Fruit fly (Drosophila melanogaster) whole organism, embryonic: ENCODE results near the gene mu2.

Experiments
- Abd-B ChIP-seq: fragments of 200-800 bp; sonication (Bioruptor generic); optimal IDR thresholded peaks from 2 replicates; lab custom pipeline; 2018; ENCODE audit warnings: missing biosample characterization, mild to moderate bottlenecking, missing genetic modification characterization, moderate library complexity
- B-H1 ChIP-seq: fragments of 200-800 bp; sonication (Bioruptor generic); IDR thresholded peaks from 3 replicates; pipeline ENCODE4 v1.3.6; 2022; ENCODE audit warnings: missing biosample characterization, missing genetic modification characterization
- CG12155 ChIP-seq: fragments of 200-800 bp; sonication (Bioruptor generic); optimal IDR thresholded peaks from 3 replicates; lab custom pipeline; 2016; ENCODE audit warnings: missing biosample characterization, missing genetic modification characterization
- CG12299 ChIP-seq: fragments of 200-800 bp; sonication (Bioruptor generic); optimal IDR thresholded peaks from 2 replicates; lab custom pipeline; 2018; ENCODE audit warnings: missing biosample characterization, mild to moderate bottlenecking, missing genetic modification characterization
- CG1233 ChIP-seq: fragments of 200-800 bp; sonication (Bioruptor generic); optimal IDR thresholded peaks from 4 replicates; lab custom pipeline; 2018; ENCODE audit warnings: missing biosample characterization, mild to moderate bottlenecking, missing genetic modification characterization
- CG13287 ChIP-seq: fragments of 200-800 bp; sonication (Bioruptor generic); IDR thresholded peaks from 2 replicates; pipeline ENCODE4 v1.3.6; 2022; ENCODE audit warnings: missing biosample characterization, missing genetic modification characterization; ENCODE audit not compliant: partially characterized antibody
- CG14050 ChIP-seq: fragments of 200-800 bp; sonication (Bioruptor generic); IDR thresholded peaks from 3 replicates; pipeline ENCODE4 v1.3.6; 2022; ENCODE audit warnings: missing biosample characterization, missing genetic modification characterization
- CG16863 ChIP-seq: fragments of 200-800 bp; sonication (Bioruptor generic); optimal IDR thresholded peaks from 3 replicates; lab custom pipeline; 2016; ENCODE audit warnings: missing biosample characterization, missing genetic modification characterization
- CG18011 ChIP-seq: fragments of 200-800 bp; sonication (Bioruptor generic); optimal IDR thresholded peaks from 2 replicates; lab custom pipeline; 2017; ENCODE audit warnings: missing biosample characterization, missing genetic modification characterization, mild to moderate bottlenecking, moderate library complexity, missing genotype
- CG30403 ChIP-seq: fragments of 200-800 bp; sonication (Bioruptor generic); optimal IDR thresholded peaks from 3 replicates; lab custom pipeline; 2016; ENCODE audit warnings: missing biosample characterization, missing genetic modification characterization
- CG3065 ChIP-seq: fragments of 200-800 bp; sonication (Bioruptor generic); optimal IDR thresholded peaks from 2 replicates; lab custom pipeline; 2016; ENCODE audit warnings: missing biosample characterization, missing genetic modification characterization
- CG32767 ChIP-seq: fragments of 200-800 bp; sonication (Bioruptor generic); IDR thresholded peaks from 2 replicates; pipeline ENCODE4 v1.3.6; 2022; ENCODE audit warnings: missing biosample characterization, missing genetic modification characterization
- CG3847 ChIP-seq: fragments of 200-800 bp; sonication (Bioruptor generic); IDR thresholded peaks from 2 replicates; pipeline ENCODE4 v1.3.6; 2022; ENCODE audit warnings: missing biosample characterization, missing genetic modification characterization
- CG3995 ChIP-seq: fragments of 200-800 bp; sonication (Bioruptor generic); optimal IDR thresholded peaks from 3 replicates; lab custom pipeline; 2016; ENCODE audit warnings: missing biosample characterization, missing genetic modification characterization
- CG5245 ChIP-seq: fragments of 200-800 bp; sonication (Bioruptor generic); optimal IDR thresholded peaks from 3 replicates; lab custom pipeline; 2016; ENCODE audit warnings: missing biosample characterization, missing genetic modification characterization
- CG5953 ChIP-seq: fragments of 200-800 bp; sonication (Bioruptor generic); IDR thresholded peaks from 2 replicates; pipeline ENCODE4 v1.3.6; 2022; ENCODE audit warnings: missing biosample characterization, missing genetic modification characterization
- CG7839 ChIP-seq: fragments of 200-800 bp; sonication (Bioruptor generic); optimal IDR thresholded peaks from 3 replicates; lab custom pipeline; 2018; ENCODE audit warnings: missing biosample characterization, mild to moderate bottlenecking, missing genetic modification characterization, moderate library complexity
- CG8765 ChIP-seq: fragments of 200-800 bp; sonication (Bioruptor generic); IDR thresholded peaks from 2 replicates; pipeline ENCODE4 v1.3.6; 2022; ENCODE audit warnings: missing biosample characterization, missing genetic modification characterization
- D ChIP-seq, 2 experiments: fragments of 200-800 bp in 1 of 2; fragments of >200 bp in 1 of 2; sonication (Bioruptor generic) in 1 of 2; optimal IDR thresholded peaks; 2 replicates in 1 of 2; 3 replicates in 1 of 2; lab custom pipeline; 2017; ENCODE audit warnings: mild to moderate bottlenecking in 1 of 2, missing biosample characterization in 1 of 2, missing genetic modification characterization in 1 of 2, missing genetic modification reagents in 1 of 2
- Dll ChIP-seq: fragments of 200-800 bp; sonication (Bioruptor generic); IDR thresholded peaks from 4 replicates; pipeline ENCODE4 v1.3.6; 2022; ENCODE audit warnings: missing biosample characterization, missing genetic modification characterization; ENCODE audit not compliant: partially characterized antibody
- HHEX ChIP-seq: fragments of 200-800 bp; sonication (Bioruptor generic); optimal IDR thresholded peaks from 3 replicates; lab custom pipeline; 2017; ENCODE audit warnings: missing biosample characterization, mild to moderate bottlenecking, missing genetic modification characterization, missing genetic modification reagents
- HLH3B ChIP-seq: fragments of 200-800 bp; sonication (Bioruptor generic); IDR thresholded peaks from 2 replicates; pipeline ENCODE4 v1.3.6; 2022; ENCODE audit warnings: missing biosample characterization, missing genetic modification characterization
- Lim3 ChIP-seq: fragments of 200-800 bp; sonication (Bioruptor generic); IDR thresholded peaks from 2 replicates; pipeline ENCODE4 v1.3.6; 2022; ENCODE audit warnings: missing biosample characterization, missing genetic modification characterization
- PHDP ChIP-seq: fragments of 200-800 bp; sonication (Bioruptor generic); optimal IDR thresholded peaks from 3 replicates; lab custom pipeline; 2018; ENCODE audit warnings: missing biosample characterization, mild to moderate bottlenecking, missing genetic modification characterization, moderate library complexity
- Pdp1 ChIP-seq, 2 experiments: fragments of 200-800 bp; sonication (Bioruptor generic); optimal IDR thresholded peaks; 3 replicates each; lab custom pipeline; 2016; ENCODE audit warnings: missing biosample characterization in 2 of 2, missing genetic modification characterization in 2 of 2, mild to moderate bottlenecking in 1 of 2, moderate library complexity in 1 of 2
- Sin3A ChIP-seq: fragments of >200 bp; optimal IDR thresholded peaks from 2 replicates; lab custom pipeline; 2018
- Spps ChIP-seq: fragments of 200-800 bp; sonication (Bioruptor generic); optimal IDR thresholded peaks from 2 replicates; lab custom pipeline; 2018; ENCODE audit warnings: missing biosample characterization, mild to moderate bottlenecking, missing genetic modification characterization
- TFAM ChIP-seq: fragments of 200-800 bp; sonication (Bioruptor generic); optimal IDR thresholded peaks from 2 replicates; lab custom pipeline; 2017; ENCODE audit warnings: missing biosample characterization, missing genetic modification characterization, inconsistent platforms
- Tbp ChIP-seq: fragments of >200 bp; optimal IDR thresholded peaks from 2 replicates; lab custom pipeline; 2018; ENCODE audit warnings: missing biosample characterization, missing genetic modification characterization
- YL-1 ChIP-seq: fragments of 200-800 bp; sonication (Bioruptor generic); optimal IDR thresholded peaks from 3 replicates; lab custom pipeline; 2017; ENCODE audit warnings: missing biosample characterization, mild to moderate bottlenecking, missing genetic modification characterization
- ac ChIP-seq: fragments of 200-800 bp; sonication (Bioruptor generic); optimal IDR thresholded peaks from 3 replicates; lab custom pipeline; 2017; ENCODE audit warnings: missing biosample characterization, mild to moderate bottlenecking, missing genetic modification characterization
- aop ChIP-seq: fragments of 200-800 bp; sonication (Bioruptor generic); IDR thresholded peaks from 2 replicates; pipeline ENCODE4 v1.3.6; 2022; ENCODE audit warnings: missing biosample characterization, missing genetic modification characterization
- ara ChIP-seq: fragments of 200-800 bp; sonication (Bioruptor generic); IDR thresholded peaks from 2 replicates; pipeline ENCODE4 v1.3.6; 2022; ENCODE audit warnings: missing biosample characterization, missing genetic modification characterization
- ash1 ChIP-seq: fragments of 200-800 bp; sonication (Bioruptor generic); optimal IDR thresholded peaks from 2 replicates; lab custom pipeline; 2018; ENCODE audit warnings: missing biosample characterization, mild to moderate bottlenecking, missing genetic modification characterization
- br ChIP-seq: fragments of >200 bp; optimal IDR thresholded peaks from 2 replicates; lab custom pipeline; 2017
- en ChIP-seq: fragments of 200-800 bp; sonication (Bioruptor generic); optimal IDR thresholded peaks from 2 replicates; lab custom pipeline; 2016; ENCODE audit warnings: missing biosample characterization, missing genetic modification characterization
- fd102C ChIP-seq: fragments of 200-800 bp; sonication (Bioruptor generic); optimal IDR thresholded peaks from 2 replicates; lab custom pipeline; 2018; ENCODE audit warnings: missing biosample characterization, mild to moderate bottlenecking, missing genetic modification characterization, moderate library complexity
- fu2 ChIP-seq: fragments of 200-800 bp; sonication (Bioruptor generic); optimal IDR thresholded peaks from 2 replicates; lab custom pipeline; 2016; ENCODE audit warnings: missing biosample characterization, missing genetic modification characterization
- gfzf ChIP-seq: fragments of 200-800 bp; sonication (Bioruptor generic); optimal IDR thresholded peaks from 2 replicates; lab custom pipeline; 2016; ENCODE audit warnings: missing biosample characterization, mild to moderate bottlenecking, missing genetic modification characterization, moderate library complexity
- gro ChIP-seq: fragments of 200-800 bp; sonication (Bioruptor generic); optimal IDR thresholded peaks from 2 replicates; lab custom pipeline; 2016; ENCODE audit warnings: missing biosample characterization, missing genetic modification characterization
- jumu ChIP-seq: fragments of 200-800 bp; sonication (Bioruptor generic); optimal IDR thresholded peaks from 3 replicates; lab custom pipeline; 2016; ENCODE audit warnings: missing biosample characterization, missing genetic modification characterization
- mirr ChIP-seq: fragments of 200-800 bp; sonication (Bioruptor generic); optimal IDR thresholded peaks from 3 replicates; lab custom pipeline; 2018; ENCODE audit warnings: missing biosample characterization, mild to moderate bottlenecking, missing genetic modification characterization
- oc ChIP-seq: fragments of 200-800 bp; sonication (Bioruptor generic); optimal IDR thresholded peaks from 2 replicates; lab custom pipeline; 2018; ENCODE audit warnings: missing biosample characterization, mild to moderate bottlenecking, missing genetic modification characterization, moderate library complexity
- psq ChIP-seq: fragments of 200-800 bp; sonication (Bioruptor generic); optimal IDR thresholded peaks from 2 replicates; lab custom pipeline; 2017; ENCODE audit warnings: missing biosample characterization, missing genetic modification characterization
- sc ChIP-seq, 3 experiments: fragments of >200 bp in 2 of 3; fragments of 200-800 bp in 1 of 3; sonication (Bioruptor generic) in 1 of 3; optimal IDR thresholded peaks; 2 replicates in 2 of 3; 3 replicates in 1 of 3; lab custom pipeline; 2017; ENCODE audit warnings: mild to moderate bottlenecking in 1 of 3, missing biosample characterization in 1 of 3, missing genetic modification characterization in 1 of 3, missing genetic modification reagents in 1 of 3
- sd ChIP-seq: fragments of 200-800 bp; sonication (Bioruptor generic); optimal IDR thresholded peaks from 3 replicates; lab custom pipeline; 2018; ENCODE audit warnings: missing biosample characterization, mild to moderate bottlenecking, missing genetic modification characterization, moderate library complexity
- sisA ChIP-seq: fragments of 200-800 bp; sonication (Bioruptor generic); IDR thresholded peaks from 2 replicates; pipeline ENCODE4 v1.3.6; 2022; ENCODE audit warnings: missing biosample characterization, missing genetic modification characterization
- slbo ChIP-seq: fragments of 200-800 bp; sonication (Bioruptor generic); IDR thresholded peaks from 2 replicates; pipeline ENCODE4 v1.3.6; 2022; ENCODE audit warnings: missing biosample characterization, missing genetic modification characterization
- slp2 ChIP-seq: fragments of 200-800 bp; sonication (Bioruptor generic); optimal IDR thresholded peaks from 2 replicates; lab custom pipeline; 2016; ENCODE audit warnings: missing biosample characterization, missing genetic modification characterization
- unpg ChIP-seq: fragments of 200-800 bp; sonication (Bioruptor generic); optimal IDR thresholded peaks from 3 replicates; lab custom pipeline; 2018; ENCODE audit warnings: missing biosample characterization, mild to moderate bottlenecking, missing genetic modification characterization, moderate library complexity
- wor ChIP-seq: fragments of 200-800 bp; sonication (Bioruptor generic); IDR thresholded peaks from 2 replicates; pipeline ENCODE4 v1.3.6; 2022; ENCODE audit warnings: missing biosample characterization, missing genetic modification characterization

Gene mu2

dm6 chr3L:1940843-1941418 is 6.3 kb downstream of the mu2 start, which contains the start of gene Mfap1 (continued):
- TF ChIP-seq gro (GFP tag; lab: Kevin White, UChicago): peak; percentile 5
- 0 out of 2 replicates have a peak, but pooled peaks have one; percentile 20 for TF ChIP-seq HLH3B (GFP tag; lab: Robert Waterston, UW)
- no peak for TF ChIP-seq Abd-B
- no peak for TF ChIP-seq en (GFP tag; lab: Kevin White, UChicago)
- no peak for TF ChIP-seq slp2 (GFP tag; lab: Kevin White, UChicago)
- TF ChIP-seq ara: no peak
- no peak for TF ChIP-seq CG12155 (GFP tag; lab: Kevin White, UChicago)
- no peak for TF ChIP-seq br (lab: Kevin White, UChicago)
- TF ChIP-seq Dll (GFP tag; lab: Robert Waterston, UW): peak; percentile 82
- no peak for TF ChIP-seq unpg (GFP tag; lab: Kevin White, UChicago)
- no peak for TF ChIP-seq TFAM (GFP tag; lab: Kevin White, UChicago)
- TF ChIP-seq CG5953 (GFP tag; lab: Robert Waterston, UW): no peak
- TF ChIP-seq CG18011 (GFP tag; lab: Kevin White, UChicago): no peak
- TF ChIP-seq Spps (tag; lab: Kevin White, UChicago): no peak
- no peak for TF ChIP-seq aop (GFP tag; lab: Robert Waterston, UW)
- no peak for TF ChIP-seq wor (GFP tag; lab: Robert Waterston, UW)
- no peak for TF ChIP-seq CG30403 (GFP tag; lab: Kevin White, UChicago)
- no peak for TF ChIP-seq CG3995
- TF ChIP-seq oc: no peak
- peak; percentile 11 for TF ChIP-seq Sin3A (lab: Kevin White, UChicago)
- TF ChIP-seq Lim3 (GFP tag; lab: Robert Waterston, UW): no peak
- no peak for TF ChIP-seq CG32767
- TF ChIP-seq sisA (GFP tag; lab: Robert Waterston, UW): no peak
- peak; percentile 33 for TF ChIP-seq YL-1 (GFP tag; lab: Kevin White, UChicago)
- TF ChIP-seq B-H1 (GFP tag; lab: Robert Waterston, UW): no peak
- no peak for TF ChIP-seq mirr
- no peak for TF ChIP-seq sd (tag; lab: Kevin White, UChicago)
- TF ChIP-seq CG12299 (tag; lab: Kevin White, UChicago): no peak
- no peak for TF ChIP-seq sc (optimal IDR thresholded peaks at IDR 0.05; lab: Kevin White, UChicago)
- TF ChIP-seq sc (GFP tag; optimal IDR thresholded peaks at IDR 0.05; lab: Kevin White, UChicago): no peak
- no peak for TF ChIP-seq CG7839 (tag; lab: Kevin White, UChicago)
- TF ChIP-seq jumu (GFP tag; lab: Kevin White, UChicago): no peak
- no peak for TF ChIP-seq ash1
- peak; percentile 85 for TF ChIP-seq CG13287
- TF ChIP-seq CG3847 (GFP tag; lab: Robert Waterston, UW): peak; percentile 24; the same call in 1 of the 2 replicates
- no peak for TF ChIP-seq CG1233 (GFP tag; lab: Kevin White, UChicago)
- no peak for TF ChIP-seq Pdp1 (GFP tag; optimal IDR thresholded peaks at IDR 0.05; lab: Kevin White, UChicago)
- no peak for TF ChIP-seq fd102C (GFP tag; lab: Kevin White, UChicago)
- no peak for TF ChIP-seq psq (GFP tag; lab: Kevin White, UChicago)
- no peak for TF ChIP-seq CG8765 (GFP tag; lab: Robert Waterston, UW)
- no peak for TF ChIP-seq PHDP (tag; lab: Kevin White, UChicago)
- peak; percentile 84 for TF ChIP-seq CG16863
- no peak for TF ChIP-seq D (optimal IDR thresholded peaks at IDR 0.05; lab: Kevin White, UChicago)
- TF ChIP-seq D (GFP tag; optimal IDR thresholded peaks at IDR 0.05; lab: Kevin White, UChicago): no peak
- TF ChIP-seq gfzf (GFP tag; lab: Kevin White, UChicago): peak; percentile 32
- TF ChIP-seq Tbp (GFP tag; lab: Kevin White, UChicago): no peak
- TF ChIP-seq CG5245 (GFP tag; lab: Kevin White, UChicago): no peak
- TF ChIP-seq CG3065: no peak
- no peak; the same call in 1 of the 2 replicates for TF ChIP-seq slbo (GFP tag; lab: Robert Waterston, UW)
- no peak for TF ChIP-seq CG14050 (GFP tag; lab: Robert Waterston, UW)
- TF ChIP-seq fu2 (GFP tag; lab: Kevin White, UChicago): no peak
- TF ChIP-seq ac (GFP tag; lab: Kevin White, UChicago): no peak
- TF ChIP-seq HHEX: no peak
